5 fruit fly cellular contexts compared by ENCODE assay signal in the genomic region with DNA sequence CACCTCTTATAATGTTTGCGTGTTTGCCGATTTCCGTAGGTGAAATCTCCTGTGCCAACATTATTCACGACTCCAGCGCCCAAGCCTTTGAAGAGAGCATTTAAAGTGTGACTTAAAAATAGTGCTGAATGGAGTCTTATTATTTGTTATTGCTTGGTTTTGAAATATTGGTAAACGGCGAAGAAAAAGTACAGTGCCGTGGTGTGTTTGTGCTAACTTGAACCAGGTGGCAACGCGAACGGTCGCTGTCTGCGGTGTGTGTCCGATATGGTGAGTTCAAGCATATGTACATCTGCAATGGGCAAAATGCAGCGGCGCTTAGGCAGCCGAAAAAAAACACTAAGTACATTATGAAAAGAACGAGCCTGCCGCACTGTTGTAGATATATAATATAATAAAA.
A peak's percentile ranks its signal among the peaks of the same experiment; 100 is the strongest.
TF ChIP-seq lines count a peak whose summit lies in the region.

No protein-coding gene starts in this region.

- TF ChIP-seq CTCF in whole organism, embryonic (GFP tag; optimal IDR thresholded peaks at IDR 0.05; lab: Kevin White, UChicago), result no peak

TF ChIP-seq in whole organism, adult, 20 proteins besides CTCF, POLR2A, EP300 and RAD21:
- TF ChIP-seq Mnt (GFP tag; optimal IDR thresholded peaks at IDR 0.05; lab: Kevin White, UChicago) (peak; percentile 1), CG12768 (GFP tag; optimal IDR thresholded peaks at IDR 0.05; lab: Kevin White, UChicago) (peak; percentile 3), cic (GFP tag; optimal IDR thresholded peaks at IDR 0.05; lab: Kevin White, UChicago) (no peak), CG33017 (tag; optimal IDR thresholded peaks at IDR 0.05; lab: Kevin White, UChicago) (no peak), kay (GFP tag; lab: Kevin White, UChicago; ENCODE audit: borderline replicate concordance) (no peak), CG1620 (GFP tag; optimal IDR thresholded peaks at IDR 0.05; lab: Kevin White, UChicago) (no peak), CG7101 (tag; optimal IDR thresholded peaks at IDR 0.05; lab: Kevin White, UChicago) (peak; percentile 38), ovo (GFP tag; optimal IDR thresholded peaks at IDR 0.05; lab: Kevin White, UChicago) (peak; percentile 26), Clk (GFP tag; optimal IDR thresholded peaks at IDR 0.05; lab: Kevin White, UChicago) (no peak), tj (GFP tag; optimal IDR thresholded peaks at IDR 0.05; lab: Kevin White, UChicago) (peak; percentile 39), Hr96 (GFP tag; optimal IDR thresholded peaks at IDR 0.05; lab: Kevin White, UChicago) (no peak)
TF ChIP-seq in whole organism, adult: peak in this region for 5.

TF ChIP-seq in whole organism, embryonic, 481 proteins besides CTCF, POLR2A, EP300 and RAD21 (continues in another document):
- TF ChIP-seq Ada2b (GFP tag; IDR thresholded peaks at IDR 0.05; lab: Robert Waterston, UW) (no peak), Neu2 (GFP tag; optimal IDR thresholded peaks at IDR 0.05; lab: Kevin White, UChicago; ENCODE audit: borderline replicate concordance) (no peak), stwl (tag; optimal IDR thresholded peaks at IDR 0.05; lab: Kevin White, UChicago) (peak; percentile 23), pzg (GFP tag; optimal IDR thresholded peaks at IDR 0.05; lab: Kevin White, UChicago) (peak; percentile 43), MESR4 (GFP tag; optimal IDR thresholded peaks at IDR 0.05; lab: Kevin White, UChicago) (peak; percentile 58), h (optimal IDR thresholded peaks at IDR 0.05; lab: Kevin White, UChicago) (no peak), pfk (GFP tag; optimal IDR thresholded peaks at IDR 0.05; lab: Kevin White, UChicago) (no peak), Nf-YB (GFP tag; optimal IDR thresholded peaks at IDR 0.05; lab: Kevin White, UChicago) (peak; percentile 88), pum (GFP tag; optimal IDR thresholded peaks at IDR 0.05; lab: Kevin White, UChicago) (no peak), en (GFP tag; optimal IDR thresholded peaks at IDR 0.05; lab: Kevin White, UChicago) (no peak), Myb (GFP tag; optimal IDR thresholded peaks at IDR 0.05; lab: Kevin White, UChicago) (peak; percentile 29), CG3847 (GFP tag; IDR thresholded peaks at IDR 0.05; lab: Robert Waterston, UW) (no peak), YL-1 (GFP tag; optimal IDR thresholded peaks at IDR 0.05; lab: Kevin White, UChicago) (peak; percentile 56), nom (GFP tag; optimal IDR thresholded peaks at IDR 0.05; lab: Kevin White, UChicago) (peak; percentile 37), tio (GFP tag; optimal IDR thresholded peaks at IDR 0.05; lab: Kevin White, UChicago) (no peak), MBD-R2 (GFP tag; IDR thresholded peaks at IDR 0.05; lab: Robert Waterston, UW) (peak; percentile 19; the same call in 1 of the 2 replicates), bbx (GFP tag; IDR thresholded peaks at IDR 0.05; lab: Robert Waterston, UW; ENCODE audit: partially characterized antibody) (no peak; the same call in 1 of the 2 replicates), org-1 (GFP tag; optimal IDR thresholded peaks at IDR 0.05; lab: Kevin White, UChicago) (no peak), gt (GFP tag; IDR thresholded peaks at IDR 0.05; lab: Robert Waterston, UW) (no peak)

TF ChIP-seq in whole organism, prepupa, 60 proteins besides CTCF, POLR2A, EP300 and RAD21 (continues in another document):
- TF ChIP-seq CG16779 (tag; optimal IDR thresholded peaks at IDR 0.05; lab: Kevin White, UChicago) (peak; percentile 8), CG4318 (GFP tag; optimal IDR thresholded peaks at IDR 0.05; lab: Kevin White, UChicago) (no peak), CG31627 (GFP tag; optimal IDR thresholded peaks at IDR 0.05; lab: Kevin White, UChicago) (no peak), CG6163 (GFP tag; IDR thresholded peaks at IDR 0.05; lab: Robert Waterston, UW) (0 out of 3 replicates have a peak, but pooled peaks have one; percentile 10), CG7368 (GFP tag; optimal IDR thresholded peaks at IDR 0.05; lab: Kevin White, UChicago) (no peak), CG6854 (GFP tag; optimal IDR thresholded peaks at IDR 0.05; lab: Kevin White, UChicago) (no peak), Smox (GFP tag; optimal IDR thresholded peaks at IDR 0.05; lab: Kevin White, UChicago) (no peak), salr (GFP tag; optimal IDR thresholded peaks at IDR 0.05; lab: Kevin White, UChicago) (no peak), Hr38 (GFP tag; optimal IDR thresholded peaks at IDR 0.05; lab: Kevin White, UChicago) (no peak), Ets21C (GFP tag; optimal IDR thresholded peaks at IDR 0.05; lab: Kevin White, UChicago) (no peak), dsx (GFP tag; optimal IDR thresholded peaks at IDR 0.05; lab: Kevin White, UChicago; ENCODE audit: poor library complexity, severe bottlenecking) (no peak), Met (GFP tag; optimal IDR thresholded peaks at IDR 0.05; lab: Kevin White, UChicago) (no peak), CG34406 (GFP tag; optimal IDR thresholded peaks at IDR 0.05; lab: Kevin White, UChicago) (no peak), CG10631 (GFP tag; optimal IDR thresholded peaks at IDR 0.05; lab: Kevin White, UChicago) (no peak), Gug (GFP tag; IDR thresholded peaks at IDR 0.05; lab: Robert Waterston, UW) (no peak), Blimp-1 (GFP tag; optimal IDR thresholded peaks at IDR 0.05; lab: Kevin White, UChicago) (no peak), fd85E (GFP tag; optimal IDR thresholded peaks at IDR 0.05; lab: Kevin White, UChicago) (no peak), Eip93F (GFP tag; optimal IDR thresholded peaks at IDR 0.05; lab: Kevin White, UChicago) (peak; percentile 18), ss (GFP tag; optimal IDR thresholded peaks at IDR 0.05; lab: Kevin White, UChicago) (no peak), CG3919 (GFP tag; optimal IDR thresholded peaks at IDR 0.05; lab: Kevin White, UChicago) (no peak)

TF ChIP-seq in whole organism, pupa, 21 proteins besides CTCF, POLR2A, EP300 and RAD21:
- TF ChIP-seq CG12605 (GFP tag; IDR thresholded peaks at IDR 0.05; lab: Robert Waterston, UW) (0 out of 2 replicates have a peak, but pooled peaks have one; percentile 36), Snoo (tag; optimal IDR thresholded peaks at IDR 0.05; lab: Kevin White, UChicago) (no peak)

TF ChIP-seq in whole organism, wandering third instar larva, 38 proteins besides CTCF, POLR2A, EP300 and RAD21:
- TF ChIP-seq OdsH (GFP tag; optimal IDR thresholded peaks at IDR 0.05; lab: Kevin White, UChicago) (peak; percentile 0), HLH106 (tag; optimal IDR thresholded peaks at IDR 0.05; lab: Kevin White, UChicago) (no peak), Myc (optimal IDR thresholded peaks at IDR 0.05; lab: Kevin White, UChicago) (peak; percentile 66), Hr83 (GFP tag; optimal IDR thresholded peaks at IDR 0.05; lab: Kevin White, UChicago; ENCODE audit: poor library complexity, severe bottlenecking) (peak; percentile 34), Rel (GFP tag; optimal IDR thresholded peaks at IDR 0.05; lab: Kevin White, UChicago) (no peak), Rel (tag; optimal IDR thresholded peaks at IDR 0.05; lab: Kevin White, UChicago) (peak; percentile 47), Hnf4 (GFP tag; optimal IDR thresholded peaks at IDR 0.05; lab: Kevin White, UChicago) (no peak), dsf (GFP tag; optimal IDR thresholded peaks at IDR 0.05; lab: Kevin White, UChicago; ENCODE audit: borderline replicate concordance) (no peak), Vsx2 (GFP tag; optimal IDR thresholded peaks at IDR 0.05; lab: Kevin White, UChicago; ENCODE audit: partially characterized antibody) (no peak), Abd-B (GFP tag; optimal IDR thresholded peaks at IDR 0.05; lab: Kevin White, UChicago) (no peak), rgr (GFP tag; optimal IDR thresholded peaks at IDR 0.05; lab: Kevin White, UChicago) (peak; percentile 8), brk (GFP tag; optimal IDR thresholded peaks at IDR 0.05; lab: Kevin White, UChicago) (no peak), N (GFP tag; optimal IDR thresholded peaks at IDR 0.05; lab: Kevin White, UChicago) (no peak)
